Fruit fly (Drosophila melanogaster) whole organism, embryonic: Measurements from ENCODE around the gene CG12477.

Experiments
- Atf3 ChIP-seq: fragments of 200-800 bp; sonication (Bioruptor generic); optimal IDR thresholded peaks from 3 replicates; lab custom pipeline; 2016; ENCODE audit warnings: missing biosample characterization, missing genetic modification characterization
- Atf6 ChIP-seq: fragments of 200-800 bp; sonication (Bioruptor generic); IDR thresholded peaks from 2 replicates; pipeline ENCODE4 v1.3.6; 2022; ENCODE audit warnings: missing biosample characterization, missing genetic modification characterization
- B-H2 ChIP-seq: fragments of 200-800 bp; sonication (Bioruptor generic); optimal IDR thresholded peaks from 2 replicates; lab custom pipeline; 2018; ENCODE audit warnings: missing biosample characterization, mild to moderate bottlenecking, missing genetic modification characterization
- C15 ChIP-seq: fragments of 200-800 bp; sonication (Bioruptor generic); IDR thresholded peaks from 3 replicates; pipeline ENCODE4 v1.3.6; 2022; ENCODE audit warnings: missing biosample characterization, missing genetic modification characterization
- CG10462 ChIP-seq: fragments of 200-800 bp; sonication (Bioruptor generic); optimal IDR thresholded peaks from 2 replicates; lab custom pipeline; 2016; ENCODE audit warnings: missing biosample characterization, missing genetic modification characterization
- CG11723 ChIP-seq: fragments of 200-800 bp; sonication (Bioruptor generic); optimal IDR thresholded peaks from 2 replicates; lab custom pipeline; 2017; ENCODE audit warnings: missing biosample characterization, mild to moderate bottlenecking, missing genetic modification characterization
- CG12942 ChIP-seq: fragments of 200-800 bp; sonication (Bioruptor generic); optimal IDR thresholded peaks from 3 replicates; lab custom pipeline; 2016; ENCODE audit warnings: missing biosample characterization, missing genetic modification characterization
- CG13287 ChIP-seq: fragments of 200-800 bp; sonication (Bioruptor generic); IDR thresholded peaks from 2 replicates; pipeline ENCODE4 v1.3.6; 2022; ENCODE audit warnings: missing biosample characterization, missing genetic modification characterization; ENCODE audit not compliant: partially characterized antibody
- CG13775 ChIP-seq: fragments of 200-800 bp; sonication (Bioruptor generic); optimal IDR thresholded peaks from 3 replicates; lab custom pipeline; 2017; ENCODE audit warnings: missing biosample characterization, mild to moderate bottlenecking, missing genetic modification characterization
- CG15011 ChIP-seq: fragments of 200-800 bp; sonication (Bioruptor generic); optimal IDR thresholded peaks from 3 replicates; lab custom pipeline; 2018; ENCODE audit warnings: missing biosample characterization, mild to moderate bottlenecking, missing genetic modification characterization
- CG2678 ChIP-seq: fragments of 200-800 bp; sonication (Bioruptor generic); optimal IDR thresholded peaks from 3 replicates; lab custom pipeline; 2019; ENCODE audit warnings: missing biosample characterization, mild to moderate bottlenecking, missing genetic modification characterization, moderate library complexity
- CG2889 ChIP-seq: fragments of 200-800 bp; sonication (Bioruptor generic); IDR thresholded peaks from 3 replicates; pipeline ENCODE4 v1.3.6; 2022; ENCODE audit warnings: missing biosample characterization, missing genetic modification characterization
- CG30403 ChIP-seq: fragments of 200-800 bp; sonication (Bioruptor generic); optimal IDR thresholded peaks from 3 replicates; lab custom pipeline; 2016; ENCODE audit warnings: missing biosample characterization, missing genetic modification characterization
- CG33213 ChIP-seq: fragments of 200-800 bp; sonication (Bioruptor generic); optimal IDR thresholded peaks from 3 replicates; lab custom pipeline; 2016; ENCODE audit warnings: missing biosample characterization, missing genetic modification characterization
- CG33557 ChIP-seq: fragments of 200-800 bp; sonication (Bioruptor generic); optimal IDR thresholded peaks from 2 replicates; lab custom pipeline; 2019; ENCODE audit warnings: missing biosample characterization, mild to moderate bottlenecking, missing genetic modification characterization, moderate library complexity
- CG4424 ChIP-seq: fragments of 200-800 bp; sonication (Bioruptor generic); optimal IDR thresholded peaks from 3 replicates; lab custom pipeline; 2016; ENCODE audit warnings: missing biosample characterization, missing genetic modification characterization
- CG5245 ChIP-seq: fragments of 200-800 bp; sonication (Bioruptor generic); optimal IDR thresholded peaks from 3 replicates; lab custom pipeline; 2016; ENCODE audit warnings: missing biosample characterization, missing genetic modification characterization
- CG6175 ChIP-seq: fragments of 200-800 bp; sonication (Bioruptor generic); IDR thresholded peaks from 3 replicates; pipeline ENCODE4 v1.3.6; 2022; ENCODE audit warnings: missing biosample characterization, missing genetic modification characterization
- CG6254 ChIP-seq: fragments of 200-800 bp; sonication (Bioruptor generic); optimal IDR thresholded peaks from 3 replicates; lab custom pipeline; 2017; ENCODE audit warnings: mild to moderate bottlenecking, missing biosample characterization, missing genetic modification reagents, missing genetic modification characterization
- CG6683 ChIP-seq: fragments of 200-800 bp; sonication (Bioruptor generic); optimal IDR thresholded peaks from 2 replicates; lab custom pipeline; 2017; ENCODE audit warnings: missing biosample characterization, mild to moderate bottlenecking, missing genetic modification characterization, missing genetic modification reagents
- CG6765 ChIP-seq: fragments of 200-800 bp; sonication (Bioruptor generic); optimal IDR thresholded peaks from 3 replicates; lab custom pipeline; 2017; ENCODE audit warnings: missing biosample characterization, mild to moderate bottlenecking, missing genetic modification characterization
- CG7745 ChIP-seq: fragments of 200-800 bp; sonication (Bioruptor generic); optimal IDR thresholded peaks from 2 replicates; lab custom pipeline; 2018; ENCODE audit warnings: missing biosample characterization, mild to moderate bottlenecking, missing genetic modification characterization, moderate library complexity
- CG8944 ChIP-seq: fragments of 200-800 bp; sonication (Bioruptor generic); optimal IDR thresholded peaks from 3 replicates; lab custom pipeline; 2016; ENCODE audit warnings: missing biosample characterization, missing genetic modification characterization
- CG9932 ChIP-seq: fragments of 200-800 bp; sonication (Bioruptor generic); IDR thresholded peaks from 2 replicates; pipeline ENCODE4 v1.3.6; 2022; ENCODE audit warnings: missing biosample characterization, missing genetic modification characterization
- D19B ChIP-seq: fragments of 200-800 bp; sonication (Bioruptor generic); optimal IDR thresholded peaks from 2 replicates; lab custom pipeline; 2017; ENCODE audit warnings: missing biosample characterization, mild to moderate bottlenecking, missing genetic modification characterization
- Dek ChIP-seq: fragments of 200-800 bp; sonication (Bioruptor generic); optimal IDR thresholded peaks from 3 replicates; lab custom pipeline; 2019; ENCODE audit warnings: missing biosample characterization, mild to moderate bottlenecking, missing genetic modification characterization, moderate library complexity
- HLH3B ChIP-seq: fragments of 200-800 bp; sonication (Bioruptor generic); IDR thresholded peaks from 2 replicates; pipeline ENCODE4 v1.3.6; 2022; ENCODE audit warnings: missing biosample characterization, missing genetic modification characterization
- Hey ChIP-seq: fragments of 200-800 bp; sonication (Bioruptor generic); optimal IDR thresholded peaks from 3 replicates; lab custom pipeline; 2018; ENCODE audit warnings: missing biosample characterization, mild to moderate bottlenecking, missing genetic modification characterization
- Mad ChIP-seq: fragments of 200-800 bp; sonication (Bioruptor generic); optimal IDR thresholded peaks from 2 replicates; lab custom pipeline; 2016; ENCODE audit warnings: missing biosample characterization, missing genetic modification characterization
- PHDP ChIP-seq: fragments of 200-800 bp; sonication (Bioruptor generic); optimal IDR thresholded peaks from 3 replicates; lab custom pipeline; 2018; ENCODE audit warnings: missing biosample characterization, mild to moderate bottlenecking, missing genetic modification characterization, moderate library complexity
- YL-1 ChIP-seq: fragments of 200-800 bp; sonication (Bioruptor generic); optimal IDR thresholded peaks from 3 replicates; lab custom pipeline; 2017; ENCODE audit warnings: missing biosample characterization, mild to moderate bottlenecking, missing genetic modification characterization
- al ChIP-seq: fragments of 200-800 bp; sonication (Bioruptor generic); IDR thresholded peaks from 2 replicates; pipeline ENCODE4 v1.3.6; 2022; ENCODE audit warnings: missing biosample characterization, missing genetic modification characterization
- bab2 ChIP-seq: fragments of 200-800 bp; sonication (Bioruptor generic); optimal IDR thresholded peaks from 2 replicates; lab custom pipeline; 2016; ENCODE audit warnings: missing biosample characterization, missing genetic modification characterization
- bowl ChIP-seq: fragments of 200-800 bp; sonication (Bioruptor generic); IDR thresholded peaks from 2 replicates; pipeline ENCODE4 v1.3.6; 2022; ENCODE audit warnings: missing biosample characterization, missing genetic modification characterization
- dm ChIP-seq: fragments of 200-800 bp; sonication (Bioruptor generic); optimal IDR thresholded peaks from 3 replicates; lab custom pipeline; 2016; ENCODE audit warnings: missing biosample characterization, missing genetic modification characterization
- dmrt11E ChIP-seq: fragments of 200-800 bp; sonication (Bioruptor generic); optimal IDR thresholded peaks from 3 replicates; lab custom pipeline; 2018; ENCODE audit warnings: missing biosample characterization, mild to moderate bottlenecking, missing genetic modification characterization, moderate library complexity
- esg ChIP-seq: fragments of 200-800 bp; sonication (Bioruptor generic); conservative IDR thresholded peaks from 2 replicates; pipeline ENCODE4 v1.3.6; 2022; ENCODE audit warnings: missing biosample characterization, missing genetic modification characterization
- gcm2 ChIP-seq: fragments of 200-800 bp; sonication (Bioruptor generic); optimal IDR thresholded peaks from 2 replicates; lab custom pipeline; 2016; ENCODE audit warnings: missing biosample characterization, missing genetic modification characterization
- gfzf ChIP-seq: fragments of 200-800 bp; sonication (Bioruptor generic); optimal IDR thresholded peaks from 2 replicates; lab custom pipeline; 2016; ENCODE audit warnings: missing biosample characterization, mild to moderate bottlenecking, missing genetic modification characterization, moderate library complexity
- grau ChIP-seq: fragments of 200-800 bp; optimal IDR thresholded peaks from 3 replicates; lab custom pipeline; 2019; ENCODE audit warnings: missing biosample characterization, mild to moderate bottlenecking, missing genetic modification characterization, moderate library complexity
- gro ChIP-seq: fragments of 200-800 bp; sonication (Bioruptor generic); optimal IDR thresholded peaks from 2 replicates; lab custom pipeline; 2016; ENCODE audit warnings: missing biosample characterization, missing genetic modification characterization
- her ChIP-seq: fragments of 200-800 bp; sonication (Bioruptor generic); optimal IDR thresholded peaks from 2 replicates; lab custom pipeline; 2016; ENCODE audit warnings: missing biosample characterization, missing genetic modification characterization
- hkb ChIP-seq, 2 experiments: fragments of 200-800 bp in 1 of 2; fragments of >200 bp in 1 of 2; sonication (Bioruptor generic) in 1 of 2; IDR thresholded peaks in 1 of 2; optimal IDR thresholded peaks in 1 of 2; 2 replicates each; pipeline versions ENCODE4 v1.3.6 to Lab custom; 2017 to 2022; ENCODE audit warnings: missing biosample characterization in 1 of 2, missing genetic modification characterization in 1 of 2
- lbe ChIP-seq: fragments of 200-800 bp; sonication (Bioruptor generic); optimal IDR thresholded peaks from 2 replicates; lab custom pipeline; 2016; ENCODE audit warnings: missing biosample characterization, mild to moderate bottlenecking, missing genetic modification characterization
- luna ChIP-seq: fragments of 200-800 bp; sonication (Bioruptor generic); optimal IDR thresholded peaks from 2 replicates; lab custom pipeline; 2016; ENCODE audit warnings: missing biosample characterization, missing genetic modification characterization
- mam ChIP-seq: fragments of 200-800 bp; sonication (Bioruptor generic); optimal IDR thresholded peaks from 3 replicates; lab custom pipeline; 2016; ENCODE audit warnings: missing biosample characterization, missing genetic modification characterization
- pita ChIP-seq: fragments of 200-800 bp; sonication (Bioruptor generic); optimal IDR thresholded peaks from 2 replicates; lab custom pipeline; 2017; ENCODE audit warnings: missing biosample characterization, mild to moderate bottlenecking, missing genetic modification characterization
- salm ChIP-seq: fragments of 200-800 bp; sonication (Bioruptor generic); optimal IDR thresholded peaks from 2 replicates; lab custom pipeline; 2018; ENCODE audit warnings: missing biosample characterization, mild to moderate bottlenecking, missing genetic modification characterization
- stc ChIP-seq: fragments of 200-800 bp; sonication (Bioruptor generic); IDR thresholded peaks from 2 replicates; pipeline ENCODE4 v1.3.6; 2022; ENCODE audit warnings: missing biosample characterization, missing genetic modification characterization
- tio ChIP-seq: fragments of 200-800 bp; sonication (Bioruptor generic); optimal IDR thresholded peaks from 2 replicates; lab custom pipeline; 2017; ENCODE audit warnings: missing biosample characterization, missing genetic modification characterization, inconsistent platforms
- twi ChIP-seq: fragments of 200-800 bp; optimal IDR thresholded peaks from 2 replicates; lab custom pipeline; 2019; ENCODE audit warnings: missing biosample characterization, mild to moderate bottlenecking, missing genetic modification characterization, moderate library complexity

The CG12477 gene

dm6 chr3L:18756293-18756887 lies 33.3 kb upstream of the CG12477 start (continued):
- TF ChIP-seq D19B (no peak), B-H2 (GFP tag; lab: Kevin White, UChicago) (no peak), CG33557 (no peak), tio (GFP tag; lab: Kevin White, UChicago) (no peak), YL-1 (GFP tag; lab: Kevin White, UChicago) (no peak), esg (peak; percentile 40; the same call in 1 of the 2 replicates), CG12942 (GFP tag; lab: Kevin White, UChicago) (no peak), luna (GFP tag; lab: Kevin White, UChicago) (no peak), twi (no peak), gcm2 (GFP tag; lab: Kevin White, UChicago) (no peak), salm (tag; lab: Kevin White, UChicago) (peak; percentile 10), CG6254 (peak; percentile 56), bowl (GFP tag; lab: Robert Waterston, UW) (no peak), CG33213 (GFP tag; lab: Kevin White, UChicago) (no peak), her (GFP tag; lab: Kevin White, UChicago) (no peak), CG10462 (GFP tag; lab: Kevin White, UChicago) (no peak), Atf6 (GFP tag; lab: Robert Waterston, UW) (no peak), CG2678 (tag; lab: Kevin White, UChicago) (peak; percentile 78), Atf3 (no peak), CG6683 (GFP tag; lab: Kevin White, UChicago) (peak; percentile 7), stc (GFP tag; lab: Robert Waterston, UW) (peak; percentile 59), CG4424 (GFP tag; lab: Kevin White, UChicago) (peak; percentile 53), Mad (GFP tag; lab: Kevin White, UChicago) (no peak), dmrt11E (tag; lab: Kevin White, UChicago) (no peak), C15 (no peak), CG7745 (tag; lab: Kevin White, UChicago) (no peak), lbe (no peak), pita (GFP tag; lab: Kevin White, UChicago) (no peak), CG5245 (GFP tag; lab: Kevin White, UChicago) (no peak), HLH3B (GFP tag; lab: Robert Waterston, UW) (peak; percentile 64), CG6765 (no peak), CG11723 (GFP tag; lab: Kevin White, UChicago) (peak; percentile 33), Hey (no peak), hkb (optimal IDR thresholded peaks at IDR 0.05; lab: Kevin White, UChicago) (no peak), hkb (GFP tag; IDR thresholded peaks at IDR 0.05; lab: Robert Waterston, UW) (peak; percentile 74), CG6175 (no peak), PHDP (tag; lab: Kevin White, UChicago) (peak; percentile 64), gfzf (no peak), Dek (tag; lab: Kevin White, UChicago) (peak; percentile 5), CG2889 (GFP tag; lab: Robert Waterston, UW) (no peak), CG9932 (GFP tag; lab: Robert Waterston, UW) (no peak), al (no peak), mam (GFP tag; lab: Kevin White, UChicago) (no peak), gro (no peak), dm (GFP tag; lab: Kevin White, UChicago) (no peak), CG15011 (GFP tag; lab: Kevin White, UChicago) (no peak), CG13775 (no peak), grau (tag; lab: Kevin White, UChicago) (peak; percentile 56), bab2 (no peak), CG8944 (GFP tag; lab: Kevin White, UChicago) (no peak), CG30403 (GFP tag; lab: Kevin White, UChicago) (peak; percentile 60), CG13287 (no peak)
